Fruit fly (Drosophila melanogaster) whole organism, embryonic: ENCODE results near the gene CG6753.
A peak's percentile ranks its signal among the peaks of the same experiment; 100 is the strongest.

ENCODE experiments used
- CG11093 ChIP-seq: fragments of 200-800 bp; sonication (Bioruptor generic); IDR thresholded peaks from 3 replicates; pipeline ENCODE4 v1.3.6; 2022; ENCODE audit warnings: missing biosample characterization, missing genetic modification characterization
- CG12104 ChIP-seq: fragments of 200-800 bp; sonication (Bioruptor generic); optimal IDR thresholded peaks from 3 replicates; lab custom pipeline; 2016; ENCODE audit warnings: missing biosample characterization, missing genetic modification characterization
- CG18011 ChIP-seq: fragments of 200-800 bp; sonication (Bioruptor generic); optimal IDR thresholded peaks from 2 replicates; lab custom pipeline; 2017; ENCODE audit warnings: missing biosample characterization, missing genetic modification characterization, mild to moderate bottlenecking, moderate library complexity, missing genotype
- Neu2 ChIP-seq: fragments of 200-800 bp; sonication (Bioruptor generic); optimal IDR thresholded peaks from 3 replicates; lab custom pipeline; 2016; ENCODE audit warnings: missing biosample characterization, missing genetic modification characterization, borderline replicate concordance
- Oli ChIP-seq: fragments of 200-800 bp; sonication (Bioruptor generic); optimal IDR thresholded peaks from 2 replicates; lab custom pipeline; 2018; ENCODE audit warnings: missing biosample characterization, mild to moderate bottlenecking, missing genetic modification characterization, moderate library complexity
- dimm ChIP-seq: fragments of 200-800 bp; sonication (Bioruptor generic); IDR thresholded peaks from 2 replicates; pipeline ENCODE4 v1.3.6; 2022; ENCODE audit warnings: missing biosample characterization, missing genetic modification characterization
- knrl ChIP-seq: fragments of 200-800 bp; sonication (Bioruptor generic); IDR thresholded peaks from 3 replicates; pipeline ENCODE4 v1.3.6; 2022; ENCODE audit warnings: missing biosample characterization, missing genetic modification characterization; ENCODE audit not compliant: partially characterized antibody
- seq ChIP-seq: fragments of 200-800 bp; sonication (Bioruptor generic); IDR thresholded peaks from 2 replicates; pipeline ENCODE4 v1.3.6; 2022; ENCODE audit warnings: missing biosample characterization, missing genetic modification characterization

DNA sequence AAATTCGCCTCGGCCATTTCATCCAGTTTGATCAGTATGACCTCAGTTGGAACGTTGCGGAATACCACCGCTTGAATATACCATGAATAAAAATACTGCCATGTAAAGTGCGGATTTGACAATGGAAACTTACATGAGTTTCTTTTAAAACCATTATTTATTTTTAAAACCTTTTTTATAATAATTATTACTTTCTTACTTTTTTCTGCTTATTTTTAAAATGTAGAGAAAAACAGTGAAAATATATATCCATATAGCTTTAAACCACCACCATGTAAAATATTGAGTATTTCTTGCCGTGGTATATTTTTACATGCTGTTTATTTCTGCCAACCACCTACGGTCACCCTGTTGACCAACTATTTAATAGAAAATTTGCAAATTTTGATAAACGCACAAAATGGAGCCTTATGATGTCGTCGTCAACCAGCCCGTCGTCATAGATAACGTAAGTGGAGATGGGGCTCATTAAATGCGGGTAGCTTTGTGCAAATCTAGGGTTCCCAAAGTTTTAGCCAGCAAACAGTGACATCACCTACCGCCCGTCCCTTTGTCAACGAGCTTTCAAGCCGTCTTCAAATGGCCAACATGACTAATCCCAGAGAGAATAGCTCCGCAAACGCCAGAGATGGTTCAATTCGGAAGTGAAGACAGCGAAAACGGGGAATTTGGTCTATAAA lies 49.3 kb upstream of the CG6753 start, which contains the start of gene Arp1:
- TF ChIP-seq Neu2 (GFP tag; lab: Kevin White, UChicago), result no peak
- no peak for TF ChIP-seq Oli (tag; lab: Kevin White, UChicago)
- no peak for TF ChIP-seq seq
- TF ChIP-seq dimm, result no peak
- peak; percentile 49; the same call in 1 of the 3 replicates for TF ChIP-seq knrl (GFP tag; lab: Robert Waterston, UW)
- TF ChIP-seq CG18011 (GFP tag; lab: Kevin White, UChicago), result no peak
- no peak for TF ChIP-seq CG12104 (GFP tag; lab: Kevin White, UChicago)
- no peak for TF ChIP-seq CG11093 (GFP tag; lab: Robert Waterston, UW)
